Worm (Caenorhabditis elegans) whole organism, L2 larva: ENCODE results near the gene slc-25A10.

Experiments used
- mbf-1 ChIP-seq: sonication (generic microtip); optimal IDR thresholded peaks from 2 replicates; lab custom pipeline; 2017; ENCODE audit warnings: missing biosample characterization, missing genetic modification characterization
- unc-39 ChIP-seq: fragments of 150-350 bp; optimal IDR thresholded peaks from 2 replicates; lab custom pipeline; 2014; ENCODE audit warnings: missing biosample characterization, missing genetic modification characterization
- ztf-11 ChIP-seq: sonication (generic microtip); optimal IDR thresholded peaks from 2 replicates; lab custom pipeline; 2017; ENCODE audit warnings: missing biosample characterization, missing genetic modification characterization

DNA sequence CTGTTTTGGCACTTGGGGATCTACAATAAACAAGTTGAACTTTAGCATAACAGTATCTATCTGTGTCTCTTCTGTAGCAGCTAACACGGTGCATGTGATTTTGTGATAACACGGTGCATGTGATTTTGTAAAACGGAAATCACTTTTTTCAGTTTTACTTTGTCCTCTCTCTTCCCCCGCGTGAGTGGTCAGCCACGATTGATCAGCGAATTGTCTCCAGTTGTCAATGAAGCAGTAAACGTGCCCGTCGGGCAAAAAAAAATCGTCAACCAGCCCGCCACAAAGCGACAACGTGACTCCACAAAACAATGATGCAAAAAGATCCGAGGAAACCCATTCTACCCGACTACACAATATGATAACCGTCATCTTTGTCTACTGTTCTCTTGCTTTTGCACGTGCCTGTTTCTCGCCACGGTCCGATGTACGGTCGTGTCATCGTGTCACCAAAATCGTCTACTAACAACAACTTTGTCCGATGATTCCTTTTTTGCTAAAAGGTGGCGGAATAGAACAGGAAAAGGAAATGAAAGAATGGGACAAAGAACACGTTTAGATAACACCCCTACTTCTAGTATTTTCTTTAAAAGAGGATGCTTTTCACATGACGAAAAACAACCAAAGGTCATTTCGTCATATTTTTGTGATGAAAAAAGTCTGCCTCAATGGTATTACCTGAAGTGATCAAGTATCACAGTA, 23.8 kb upstream of the slc-25A10 start:
- no peak for TF ChIP-seq ztf-11 (tag; lab: Kevin White, UChicago)
- no peak for TF ChIP-seq mbf-1
- TF ChIP-seq unc-39 (tag; lab: Kevin White, UChicago), result no peak
